Fruit fly (Drosophila melanogaster): ENCODE measurements around the gene veli.

The veli gene

dm6 chr3R:25051441-25052097, 13.8 kb downstream of the veli start (continued):
- TF ChIP-seq topi (GFP tag; optimal IDR thresholded peaks at IDR 0.05) (no peak), Gug (GFP tag; IDR thresholded peaks at IDR 0.05) (no peak), Eip93F (GFP tag; optimal IDR thresholded peaks at IDR 0.05) (no peak), ss (GFP tag; optimal IDR thresholded peaks at IDR 0.05) (no peak), Sox102F (GFP tag; optimal IDR thresholded peaks at IDR 0.05) (no peak), CG6276 (GFP tag; optimal IDR thresholded peaks at IDR 0.05) (peak; percentile 68), Blimp-1 (GFP tag; optimal IDR thresholded peaks at IDR 0.05) (no peak), CG10631 (GFP tag; optimal IDR thresholded peaks at IDR 0.05) (peak; percentile 24), CG9139 (GFP tag; optimal IDR thresholded peaks at IDR 0.05) (no peak), Sox15 (GFP tag; optimal IDR thresholded peaks at IDR 0.05) (no peak), CG32006 (GFP tag; optimal IDR thresholded peaks at IDR 0.05) (no peak), dsx (GFP tag; optimal IDR thresholded peaks at IDR 0.05; ENCODE audit: poor library complexity, severe bottlenecking) (no peak), Hr4 (GFP tag; optimal IDR thresholded peaks at IDR 0.05) (peak; percentile 81), Eip78C (GFP tag) (peak; percentile 81), CG34406 (GFP tag; optimal IDR thresholded peaks at IDR 0.05) (no peak), Lpt (GFP tag; optimal IDR thresholded peaks at IDR 0.05) (peak; percentile 64), salr (GFP tag; optimal IDR thresholded peaks at IDR 0.05) (peak in 1 of 2 experiments; percentile 39), CG16779 (tag; optimal IDR thresholded peaks at IDR 0.05) (peak; percentile 25), esn (GFP tag; optimal IDR thresholded peaks at IDR 0.05) (no peak), fd59A (GFP tag; optimal IDR thresholded peaks at IDR 0.05) (no peak), Ets96B (tag; optimal IDR thresholded peaks at IDR 0.05) (no peak), achi (GFP tag; optimal IDR thresholded peaks at IDR 0.05) (peak; percentile 30), Smox (GFP tag; optimal IDR thresholded peaks at IDR 0.05) (no peak), net (GFP tag; optimal IDR thresholded peaks at IDR 0.05) (no peak), eg (GFP tag; IDR thresholded peaks at IDR 0.05) (no peak; the same call in 2 of the 3 replicates)

dm6 chr3R:25050649-25051048, 14.7 kb downstream of the veli start:
- TF ChIP-seq Sox15 (GFP tag; optimal IDR thresholded peaks at IDR 0.05), result no peak
- no peak for TF ChIP-seq achi (GFP tag; optimal IDR thresholded peaks at IDR 0.05)
- TF ChIP-seq Sox102F (GFP tag; optimal IDR thresholded peaks at IDR 0.05), result no peak
- no peak for TF ChIP-seq fd85E (GFP tag; optimal IDR thresholded peaks at IDR 0.05)
- no peak for TF ChIP-seq CG3032 (tag; optimal IDR thresholded peaks at IDR 0.05)
- no peak for TF ChIP-seq Sox14 (GFP tag; optimal IDR thresholded peaks at IDR 0.05)
- TF ChIP-seq fkh (GFP tag; optimal IDR thresholded peaks at IDR 0.05), result peak; percentile 0
- no peak for TF ChIP-seq CG16779 (tag; optimal IDR thresholded peaks at IDR 0.05)

- no peak for TF ChIP-seq CG11762 (GFP tag; optimal IDR thresholded peaks at IDR 0.05; ENCODE audit: insufficient read depth)
- TF ChIP-seq Hr39 (GFP tag; optimal IDR thresholded peaks at IDR 0.05), result no peak
- TF ChIP-seq CG6792 (GFP tag; optimal IDR thresholded peaks at IDR 0.05), result no peak
- TF ChIP-seq CG32006 (GFP tag; optimal IDR thresholded peaks at IDR 0.05), result no peak
- no peak for TF ChIP-seq CG11902 (GFP tag; optimal IDR thresholded peaks at IDR 0.05)
- TF ChIP-seq net (GFP tag; optimal IDR thresholded peaks at IDR 0.05), result no peak
- TF ChIP-seq Blimp-1 (GFP tag; optimal IDR thresholded peaks at IDR 0.05), result peak; percentile 54
- TF ChIP-seq CG3032 (tag; optimal IDR thresholded peaks at IDR 0.05), result no peak
- no peak for TF ChIP-seq cyc (GFP tag; optimal IDR thresholded peaks at IDR 0.05)
- no peak for TF ChIP-seq dac (GFP tag; optimal IDR thresholded peaks at IDR 0.05)
- TF ChIP-seq CG9139 (GFP tag; optimal IDR thresholded peaks at IDR 0.05), result no peak
- no peak for TF ChIP-seq Sox15 (GFP tag; optimal IDR thresholded peaks at IDR 0.05)
- TF ChIP-seq Eip75B (GFP tag; optimal IDR thresholded peaks at IDR 0.05), result peak; percentile 16
- no peak for TF ChIP-seq CG8632 (GFP tag; optimal IDR thresholded peaks at IDR 0.05)
- TF ChIP-seq CG6163 (GFP tag; IDR thresholded peaks at IDR 0.05), result no peak
- no peak for TF ChIP-seq CG10669 (GFP tag; optimal IDR thresholded peaks at IDR 0.05)
- peak; percentile 34 for TF ChIP-seq spab (GFP tag; optimal IDR thresholded peaks at IDR 0.05)
- no peak for TF ChIP-seq Smox (GFP tag; optimal IDR thresholded peaks at IDR 0.05)
- TF ChIP-seq CG16779 (tag; optimal IDR thresholded peaks at IDR 0.05), result no peak
- TF ChIP-seq OdsH (GFP tag; optimal IDR thresholded peaks at IDR 0.05), result no peak
- TF ChIP-seq lz (GFP tag; optimal IDR thresholded peaks at IDR 0.05), result no peak
- peak; percentile 35 for TF ChIP-seq CG6276 (GFP tag; optimal IDR thresholded peaks at IDR 0.05)
- TF ChIP-seq CG10631 (GFP tag; optimal IDR thresholded peaks at IDR 0.05), result no peak
- no peak for TF ChIP-seq CG31627 (GFP tag; optimal IDR thresholded peaks at IDR 0.05)
- TF ChIP-seq CG4318 (GFP tag; optimal IDR thresholded peaks at IDR 0.05), result no peak
- no peak for TF ChIP-seq CG6808 (GFP tag; optimal IDR thresholded peaks at IDR 0.05)
Observed at dm6 chr3R:25049742-25050517, 15.5 kb downstream of the veli start.

All from whole organism, prepupa.